Fruit fly (Drosophila melanogaster): ENCODE results near the gene CG3213.
A peak's percentile ranks its signal among the peaks of the same experiment; 100 is the strongest.

The CG3213 gene

dm6 chr2L:3476399-3477056 lies 42.9 kb downstream of the CG3213 start (continued):
- TF ChIP-seq CG11398 (GFP tag; optimal IDR thresholded peaks at IDR 0.05) (no peak), CG11695 (GFP tag; IDR thresholded peaks at IDR 0.05) (no peak), crol (GFP tag; IDR thresholded peaks at IDR 0.05) (peak; percentile 55; the same call in 1 of the 2 replicates)

- TF ChIP-seq Dad (GFP tag; optimal IDR thresholded peaks at IDR 0.05) (no peak), bigmax (GFP tag; optimal IDR thresholded peaks at IDR 0.05) (no peak), gt (GFP tag; IDR thresholded peaks at IDR 0.05) (no peak), CG1024 (GFP tag; IDR thresholded peaks at IDR 0.05) (no peak), sens-2 (GFP tag; IDR thresholded peaks at IDR 0.05) (no peak), CG13424 (tag; optimal IDR thresholded peaks at IDR 0.05) (peak; percentile 66), CG3726 (GFP tag; IDR thresholded peaks at IDR 0.05) (0 out of 3 replicates have a peak, but pooled peaks have one; percentile 18), wek (GFP tag; optimal IDR thresholded peaks at IDR 0.05) (no peak), Awh (GFP tag; IDR thresholded peaks at IDR 0.05) (no peak), fd3F (GFP tag; optimal IDR thresholded peaks at IDR 0.05) (peak; percentile 68), CG16779 (GFP tag; IDR thresholded peaks at IDR 0.05) (no peak), CG10209 (GFP tag; optimal IDR thresholded peaks at IDR 0.05) (peak; percentile 62), CG12236 (GFP tag; optimal IDR thresholded peaks at IDR 0.05) (no peak), CG18476 (GFP tag; optimal IDR thresholded peaks at IDR 0.05) (peak; percentile 6), CG7745 (tag; optimal IDR thresholded peaks at IDR 0.05) (no peak), CTCF (GFP tag; optimal IDR thresholded peaks at IDR 0.05) (no peak), sug (tag; optimal IDR thresholded peaks at IDR 0.05) (peak; percentile 49), CG30403 (GFP tag; optimal IDR thresholded peaks at IDR 0.05) (peak; percentile 82), cg (GFP tag; optimal IDR thresholded peaks at IDR 0.05) (no peak), CG3407 (GFP tag; optimal IDR thresholded peaks at IDR 0.05) (peak; percentile 6), CG30431 (GFP tag; optimal IDR thresholded peaks at IDR 0.05) (peak; percentile 12), Xbp1 (GFP tag; optimal IDR thresholded peaks at IDR 0.05) (peak; percentile 57), lola (GFP tag; optimal IDR thresholded peaks at IDR 0.05) (peak in 1 of 3 experiments; percentile 7), sens (GFP tag) (peak; percentile 88), pan (optimal IDR thresholded peaks at IDR 0.05) (no peak), pan (GFP tag; optimal IDR thresholded peaks at IDR 0.05 in 1 of 2, IDR thresholded peaks at IDR 0.05 in 1 of 2) (peak in 1 of 2 experiments; percentile 72), ind (GFP tag; optimal IDR thresholded peaks at IDR 0.05) (peak; percentile 58), NC2β (GFP tag; optimal IDR thresholded peaks at IDR 0.05) (no peak), gem (tag; optimal IDR thresholded peaks at IDR 0.05) (peak; percentile 82), CG4854 (GFP tag; optimal IDR thresholded peaks at IDR 0.05) (peak; percentile 21), Ada2b (GFP tag; IDR thresholded peaks at IDR 0.05) (peak; percentile 57; the same call in 1 of the 2 replicates), mam (GFP tag; optimal IDR thresholded peaks at IDR 0.05) (peak; percentile 53), CG7357 (GFP tag; IDR thresholded peaks at IDR 0.05) (0 out of 3 replicates have a peak, but pooled peaks have one; percentile 23), shn (GFP tag; optimal IDR thresholded peaks at IDR 0.05) (peak; percentile 26), trh (GFP tag; optimal IDR thresholded peaks at IDR 0.05) (no peak), chn (GFP tag; optimal IDR thresholded peaks at IDR 0.05) (peak; percentile 32), ato (GFP tag; IDR thresholded peaks at IDR 0.05; ENCODE audit: partially characterized antibody) (no peak), dysf (GFP tag; IDR thresholded peaks at IDR 0.05) (peak; percentile 83), CG9797 (GFP tag; optimal IDR thresholded peaks at IDR 0.05) (no peak), CG11695 (GFP tag; IDR thresholded peaks at IDR 0.05) (peak; percentile 72; the same call in 2 of the 3 replicates), CG4282 (GFP tag; optimal IDR thresholded peaks at IDR 0.05) (no peak), CG6272 (GFP tag; IDR thresholded peaks at IDR 0.05) (no peak), crp (GFP tag; optimal IDR thresholded peaks at IDR 0.05) (no peak), az2 (GFP tag; optimal IDR thresholded peaks at IDR 0.05) (peak; percentile 50), al (GFP tag; IDR thresholded peaks at IDR 0.05) (peak; percentile 46; the same call in 1 of the 2 replicates), Gug (GFP tag; IDR thresholded peaks at IDR 0.05) (peak; percentile 10; the same call in 1 of the 4 replicates), CG13775 (GFP tag; optimal IDR thresholded peaks at IDR 0.05) (peak; percentile 26)
Measured at dm6 chr2L:3475948-3476347, 43.5 kb downstream of the CG3213 start.

Measured in whole organism, embryonic.